Worm (Caenorhabditis elegans): ENCODE data around the gene F43E2.6.

DNA sequence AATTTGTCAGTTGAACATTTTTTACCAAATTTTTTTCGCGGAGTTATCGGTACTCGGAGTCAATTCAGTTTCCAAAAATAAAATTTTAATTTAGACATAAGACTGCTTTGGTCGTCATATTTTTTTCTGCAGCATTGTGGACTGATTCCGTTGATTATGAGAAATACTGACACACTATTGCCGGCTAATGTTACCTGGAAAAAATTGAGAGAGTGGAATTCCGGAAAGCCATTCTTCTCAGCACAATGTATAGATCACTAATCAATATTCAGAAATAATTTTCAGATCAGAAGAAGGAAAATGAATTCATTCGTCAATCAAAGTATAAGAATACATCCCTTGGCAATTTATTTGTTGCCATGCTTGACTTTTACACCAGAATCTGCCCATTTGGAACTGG lies 10.4 kb upstream of the F43E2.6 start, which contains the start of gene C07D10.6:
- no peak for TF ChIP-seq ceh-13 (GFP tag; optimal IDR thresholded peaks at IDR 0.05)
- TF ChIP-seq ama-1 (optimal IDR thresholded peaks at IDR 0.05): no peak
- TF ChIP-seq hnd-1 (tag; optimal IDR thresholded peaks at IDR 0.05): no peak
- TF ChIP-seq B0310.2 (tag; optimal IDR thresholded peaks at IDR 0.05): no peak
- TF ChIP-seq flt-1 (GFP tag; IDR thresholded peaks at IDR 0.05): no peak
